Worm (Caenorhabditis elegans) whole organism, L2 larva: ENCODE results near the gene nlp-33.
"Not testable (repeated sequence)": the region's sequence is repeated elsewhere in the genome, so short reads cannot be mapped to it uniquely, and the experiment has no call there.

Experiments used
- aly-2 ChIP-seq: fragments of 150-350 bp; optimal IDR thresholded peaks from 2 replicates; lab custom pipeline; 2014; ENCODE audit warnings: missing biosample characterization, missing genetic modification characterization
- ama-1 ChIP-seq: fragments of 150-350 bp; optimal IDR thresholded peaks from 2 replicates; lab custom pipeline; 2018; ENCODE audit warnings: inconsistent platforms
- ceh-16 ChIP-seq: fragments of 150-350 bp; optimal IDR thresholded peaks from 2 replicates; lab custom pipeline; 2014; ENCODE audit warnings: missing biosample characterization, missing genetic modification characterization
- egl-27 ChIP-seq: sonication (generic microtip); optimal IDR thresholded peaks from 3 replicates; lab custom pipeline; 2017; ENCODE audit warnings: missing biosample characterization, missing genetic modification reagents, missing genetic modification characterization
- nhr-11 ChIP-seq: fragments of 150-350 bp; optimal IDR thresholded peaks from 2 replicates; lab custom pipeline; 2014; ENCODE audit warnings: missing biosample characterization, missing genetic modification characterization
- unc-62 ChIP-seq: fragments of 150-350 bp; optimal IDR thresholded peaks from 2 replicates; lab custom pipeline; 2014; ENCODE audit warnings: missing biosample characterization, missing genetic modification reagents, missing genetic modification characterization

- not testable (repeated sequence) for TF ChIP-seq nhr-11; ceh-16; ama-1 (lab: Kevin White, UChicago); egl-27 (tag; lab: Kevin White, UChicago); unc-62 (GFP tag; lab: Kevin White, UChicago); aly-2 (tag; lab: Kevin White, UChicago)
Measured at ce11 chrV:11175336-11175938, 28.3 kb downstream of the nlp-33 start.
